Fruit fly (Drosophila melanogaster) whole organism: Measurements from ENCODE around the gene CG34007.

ENCODE experiments used
- Dll ChIP-seq: fragments of >200 bp; optimal IDR thresholded peaks from 2 replicates; lab custom pipeline; 2017
- EcR ChIP-seq, 2 experiments: fragments of >200 bp; optimal IDR thresholded peaks; 2 replicates each; lab custom pipeline; 2017; ENCODE audit warnings: missing biosample characterization in 2 of 2, missing genetic modification characterization in 2 of 2, missing genetic modification reagents in 2 of 2
- pan ChIP-seq: fragments of >200 bp; optimal IDR thresholded peaks from 2 replicates; lab custom pipeline; 2017
- psq ChIP-seq: fragments of >200 bp; optimal IDR thresholded peaks from 2 replicates; lab custom pipeline; 2017
- usp ChIP-seq: fragments of >200 bp; optimal IDR thresholded peaks from 2 replicates; lab custom pipeline; 2017; ENCODE audit warnings: missing biosample characterization, missing genetic modification characterization, mixed read lengths

DNA sequence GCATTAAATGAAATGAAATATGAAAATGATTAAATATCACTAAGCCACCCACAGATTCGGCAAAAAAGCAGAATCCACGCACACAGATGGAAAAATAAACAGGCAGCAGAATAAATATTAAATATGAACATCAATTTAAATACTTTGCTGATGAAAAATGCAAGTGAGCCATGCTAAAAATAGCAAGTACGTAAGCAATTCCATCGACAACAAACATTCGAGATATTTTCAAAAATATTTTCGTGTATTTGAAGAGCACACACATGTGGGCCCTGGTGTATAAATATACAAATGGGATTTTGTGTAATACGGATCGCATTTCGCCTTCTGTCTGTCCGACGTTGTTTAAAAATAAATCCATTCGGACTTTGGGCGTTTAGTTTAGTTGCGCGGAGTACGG, 7.1 kb upstream of the CG34007 start:
- TF ChIP-seq Dll (lab: Kevin White, UChicago) (no peak), pan (lab: Kevin White, UChicago) (no peak), EcR (GFP tag; optimal IDR thresholded peaks at IDR 0.05; lab: Kevin White, UChicago) (no peak), psq (lab: Kevin White, UChicago) (no peak), usp (GFP tag; lab: Kevin White, UChicago) (no peak)
